Fruit fly (Drosophila melanogaster): ENCODE results near the gene CG16711.

Gene CG16711

dm6 chr3L:9693552-9694133 is 10.5 kb upstream of the CG16711 start:
- TF ChIP-seq dsf (GFP tag; optimal IDR thresholded peaks at IDR 0.05; ENCODE audit: borderline replicate concordance), result no peak
- no peak for TF ChIP-seq Dfd (GFP tag; optimal IDR thresholded peaks at IDR 0.05)
- peak; percentile 21 for TF ChIP-seq N (GFP tag; optimal IDR thresholded peaks at IDR 0.05)
- TF ChIP-seq sv (GFP tag; optimal IDR thresholded peaks at IDR 0.05), result no peak
- no peak for TF ChIP-seq foxo (GFP tag; optimal IDR thresholded peaks at IDR 0.05)
- TF ChIP-seq GATAd (GFP tag; optimal IDR thresholded peaks at IDR 0.05), result no peak
- TF ChIP-seq jim (GFP tag; optimal IDR thresholded peaks at IDR 0.05), result no peak
- no peak for TF ChIP-seq fru (GFP tag; optimal IDR thresholded peaks at IDR 0.05)
- TF ChIP-seq Rel (GFP tag; optimal IDR thresholded peaks at IDR 0.05), result peak; percentile 53
- no peak for TF ChIP-seq Rel (tag; optimal IDR thresholded peaks at IDR 0.05)
- TF ChIP-seq Hr78 (GFP tag; optimal IDR thresholded peaks at IDR 0.05), result no peak
- TF ChIP-seq br (GFP tag; optimal IDR thresholded peaks at IDR 0.05), result no peak
- TF ChIP-seq rgr (GFP tag; optimal IDR thresholded peaks at IDR 0.05), result no peak
- TF ChIP-seq Abd-B (GFP tag; optimal IDR thresholded peaks at IDR 0.05), result no peak
- TF ChIP-seq Sp1 (GFP tag; optimal IDR thresholded peaks at IDR 0.05), result no peak
- TF ChIP-seq CG32264 (GFP tag; optimal IDR thresholded peaks at IDR 0.05), result no peak
- no peak for TF ChIP-seq tai (GFP tag; optimal IDR thresholded peaks at IDR 0.05)
- no peak for TF ChIP-seq OdsH (GFP tag; optimal IDR thresholded peaks at IDR 0.05)
- TF ChIP-seq Hnf4 (GFP tag; optimal IDR thresholded peaks at IDR 0.05), result no peak
- TF ChIP-seq Jra (GFP tag; optimal IDR thresholded peaks at IDR 0.05), result no peak
- TF ChIP-seq Vsx2 (GFP tag; optimal IDR thresholded peaks at IDR 0.05; ENCODE audit: partially characterized antibody), result no peak
- TF ChIP-seq usp (GFP tag; optimal IDR thresholded peaks at IDR 0.05), result no peak
- TF ChIP-seq dmrt93B (GFP tag; optimal IDR thresholded peaks at IDR 0.05), result no peak
- no peak for TF ChIP-seq lola (GFP tag; optimal IDR thresholded peaks at IDR 0.05)
- TF ChIP-seq brk (GFP tag; optimal IDR thresholded peaks at IDR 0.05), result peak; percentile 16
- TF ChIP-seq Hr83 (GFP tag; optimal IDR thresholded peaks at IDR 0.05; ENCODE audit: poor library complexity, severe bottlenecking), result no peak
- peak; percentile 0 for TF ChIP-seq sage (GFP tag; optimal IDR thresholded peaks at IDR 0.05)
- TF ChIP-seq psq (GFP tag; optimal IDR thresholded peaks at IDR 0.05), result no peak
- TF ChIP-seq CG9705 (GFP tag; optimal IDR thresholded peaks at IDR 0.05), result no peak
- TF ChIP-seq Dif (GFP tag; optimal IDR thresholded peaks at IDR 0.05; ENCODE audit: partially characterized antibody), result no peak
- no peak for TF ChIP-seq Myc (optimal IDR thresholded peaks at IDR 0.05)
- TF ChIP-seq dl (GFP tag; optimal IDR thresholded peaks at IDR 0.05; ENCODE audit: insufficient read depth in 1 of 2, partially characterized antibody in 2 of 2), result no peak
- TF ChIP-seq Mio (GFP tag; optimal IDR thresholded peaks at IDR 0.05), result no peak

- TF ChIP-seq tai (GFP tag; optimal IDR thresholded peaks at IDR 0.05) (no peak), brk (GFP tag; optimal IDR thresholded peaks at IDR 0.05) (peak; percentile 62), HLH106 (tag; optimal IDR thresholded peaks at IDR 0.05) (no peak), dmrt93B (GFP tag; optimal IDR thresholded peaks at IDR 0.05) (no peak), sv (GFP tag; optimal IDR thresholded peaks at IDR 0.05) (no peak), N (GFP tag; optimal IDR thresholded peaks at IDR 0.05) (no peak), psq (GFP tag; optimal IDR thresholded peaks at IDR 0.05) (no peak), Hr83 (GFP tag; optimal IDR thresholded peaks at IDR 0.05; ENCODE audit: poor library complexity, severe bottlenecking) (no peak), foxo (GFP tag; optimal IDR thresholded peaks at IDR 0.05) (no peak), woc (GFP tag; optimal IDR thresholded peaks at IDR 0.05) (no peak), br (GFP tag; optimal IDR thresholded peaks at IDR 0.05) (no peak), Mio (GFP tag; optimal IDR thresholded peaks at IDR 0.05) (no peak), CrebA (GFP tag; optimal IDR thresholded peaks at IDR 0.05; ENCODE audit: borderline replicate concordance) (no peak), Dif (GFP tag; optimal IDR thresholded peaks at IDR 0.05; ENCODE audit: partially characterized antibody) (peak; percentile 94), Abd-B (GFP tag; optimal IDR thresholded peaks at IDR 0.05) (no peak), ey (GFP tag; optimal IDR thresholded peaks at IDR 0.05) (no peak), CG32264 (GFP tag; optimal IDR thresholded peaks at IDR 0.05) (no peak), sage (GFP tag; optimal IDR thresholded peaks at IDR 0.05) (peak; percentile 44), Vsx2 (GFP tag; optimal IDR thresholded peaks at IDR 0.05; ENCODE audit: partially characterized antibody) (no peak), OdsH (GFP tag; optimal IDR thresholded peaks at IDR 0.05) (no peak), lola (GFP tag; optimal IDR thresholded peaks at IDR 0.05) (no peak), h (GFP tag; optimal IDR thresholded peaks at IDR 0.05) (no peak), dl (GFP tag; optimal IDR thresholded peaks at IDR 0.05; ENCODE audit: insufficient read depth in 1 of 2, partially characterized antibody in 2 of 2) (peak; percentile 84 to 92), jim (GFP tag; optimal IDR thresholded peaks at IDR 0.05) (no peak), fru (GFP tag; optimal IDR thresholded peaks at IDR 0.05) (no peak), Sp1 (GFP tag; optimal IDR thresholded peaks at IDR 0.05) (no peak), Jra (GFP tag; optimal IDR thresholded peaks at IDR 0.05) (no peak), GATAd (GFP tag; optimal IDR thresholded peaks at IDR 0.05) (no peak), Rel (GFP tag; optimal IDR thresholded peaks at IDR 0.05) (no peak), Rel (tag; optimal IDR thresholded peaks at IDR 0.05) (peak; percentile 36), Hr78 (GFP tag; optimal IDR thresholded peaks at IDR 0.05) (no peak), Myc (optimal IDR thresholded peaks at IDR 0.05) (no peak), pan (optimal IDR thresholded peaks at IDR 0.05) (no peak), Hnf4 (GFP tag; optimal IDR thresholded peaks at IDR 0.05) (no peak), CG9705 (GFP tag; optimal IDR thresholded peaks at IDR 0.05) (no peak), Dfd (GFP tag; optimal IDR thresholded peaks at IDR 0.05) (no peak), usp (GFP tag; optimal IDR thresholded peaks at IDR 0.05) (no peak), dsf (GFP tag; optimal IDR thresholded peaks at IDR 0.05; ENCODE audit: borderline replicate concordance) (no peak), rgr (GFP tag; optimal IDR thresholded peaks at IDR 0.05) (no peak)
These were observed 9.8 kb upstream of the CG16711 start for dm6 chr3L:9694169-9694866.
